Worm (Caenorhabditis elegans): ENCODE results near the gene F53C11.9.

ce11 chrV:13738374-13738773 lies 39.4 kb upstream of the F53C11.9 start, which contains the start of gene irg-5:
- TF ChIP-seq nhr-25 (tag; optimal IDR thresholded peaks at IDR 0.05) (no peak), nhr-77 (tag; optimal IDR thresholded peaks at IDR 0.05) (no peak), ama-1 (optimal IDR thresholded peaks at IDR 0.05) (no peak), nhr-11 (tag; optimal IDR thresholded peaks at IDR 0.05) (no peak), snpc-4 (tag; optimal IDR thresholded peaks at IDR 0.05) (no peak), elt-1 (tag; optimal IDR thresholded peaks at IDR 0.05) (no peak), ceh-82 (tag; optimal IDR thresholded peaks at IDR 0.05) (no peak), skn-1 (tag; optimal IDR thresholded peaks at IDR 0.05) (no peak), lin-15B (tag; optimal IDR thresholded peaks at IDR 0.05) (no peak), unc-62 (GFP tag; optimal IDR thresholded peaks at IDR 0.05) (no peak), jun-1 (tag; optimal IDR thresholded peaks at IDR 0.05) (no peak), pqm-1 (tag; optimal IDR thresholded peaks at IDR 0.05) (no peak), nhr-28 (tag; optimal IDR thresholded peaks at IDR 0.05) (no peak), zag-1 (tag; optimal IDR thresholded peaks at IDR 0.05) (no peak)

Data from whole organism, L3 larva.